Worm (Caenorhabditis elegans) whole organism, late embryonic: ENCODE measurements around the gene comt-1.

Experiments
- ama-1 ChIP-seq: fragments of 150-350 bp; optimal IDR thresholded peaks from 2 replicates; lab custom pipeline; 2014
- ceh-31 ChIP-seq: sonication (generic microtip); optimal IDR thresholded peaks from 2 replicates; lab custom pipeline; 2016; ENCODE audit warnings: missing genetic modification characterization, missing compliant biosample characterization
- dmd-4 ChIP-seq: sonication (generic microtip); optimal IDR thresholded peaks from 2 replicates; lab custom pipeline; 2016; ENCODE audit warnings: borderline replicate concordance, missing genetic modification characterization, missing compliant biosample characterization
- elt-4 ChIP-seq: sonication (generic microtip); optimal IDR thresholded peaks from 2 replicates; lab custom pipeline; 2016; ENCODE audit warnings: missing genetic modification characterization, missing compliant biosample characterization
- hlh-13 ChIP-seq: fragments of 200-800 bp; sonication (Bioruptor generic); optimal IDR thresholded peaks from 2 replicates; lab custom pipeline; 2018; ENCODE audit warnings: mild to moderate bottlenecking, missing genetic modification characterization, missing compliant biosample characterization
- nfya-1 ChIP-seq: sonication (generic microtip); optimal IDR thresholded peaks from 2 replicates; lab custom pipeline; 2017; ENCODE audit warnings: missing genetic modification characterization, mild to moderate bottlenecking, missing compliant biosample characterization, antibody characterized with exemption, moderate library complexity
- nhr-232 ChIP-seq: sonication (generic microtip); optimal IDR thresholded peaks from 2 replicates; lab custom pipeline; 2016; ENCODE audit warnings: missing genetic modification characterization, missing compliant biosample characterization
- pqm-1 ChIP-seq: sonication (generic microtip); optimal IDR thresholded peaks from 2 replicates; lab custom pipeline; 2016; ENCODE audit warnings: missing genetic modification characterization, missing compliant biosample characterization

DNA sequence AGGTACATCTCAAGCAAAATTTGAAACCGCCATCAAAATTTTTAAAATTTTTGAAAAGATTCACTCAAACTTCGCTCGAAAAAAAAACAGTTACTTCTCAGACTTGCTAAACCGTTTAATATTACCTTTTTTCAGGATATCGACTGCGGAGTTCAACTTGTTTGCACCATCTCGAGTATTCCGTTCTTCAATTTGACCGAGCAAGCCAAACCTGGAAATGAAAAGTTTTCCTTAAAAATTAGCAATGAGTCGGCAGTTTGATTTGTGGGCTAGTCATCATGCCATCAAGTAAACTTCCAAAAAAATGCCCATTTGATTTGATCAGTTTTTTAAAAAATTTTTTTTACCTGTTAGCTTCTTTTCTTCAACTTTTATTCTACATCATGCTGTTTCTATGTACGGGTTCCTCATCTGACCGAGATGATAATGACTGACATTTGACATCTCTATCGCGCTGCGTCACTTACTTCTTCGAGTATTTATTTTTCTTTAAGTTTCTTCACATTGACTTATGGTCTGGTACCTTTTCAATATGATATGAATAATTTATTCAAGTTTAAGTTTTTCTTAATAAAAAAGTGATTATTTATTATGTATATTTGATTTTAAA, 27.9 kb upstream of the comt-1 start:
- TF ChIP-seq ama-1 (lab: Kevin White, UChicago) = no peak
- no peak for TF ChIP-seq ceh-31 (tag; lab: Kevin White, UChicago)
- TF ChIP-seq dmd-4 (tag; lab: Kevin White, UChicago) = no peak
- TF ChIP-seq elt-4 (tag; lab: Kevin White, UChicago) = no peak
- no peak for TF ChIP-seq nfya-1 (tag; lab: Kevin White, UChicago)
- no peak for TF ChIP-seq nhr-232 (tag; lab: Kevin White, UChicago)
- TF ChIP-seq hlh-13 (GFP tag; lab: Kevin White, UChicago) = no peak
- no peak for TF ChIP-seq pqm-1 (tag; lab: Kevin White, UChicago)
